Worm (Caenorhabditis elegans) whole organism, young adult: Measurements from ENCODE around the gene nhr-280.

Experiments used
- T26A5.8 ChIP-seq: sonication (generic microtip); optimal IDR thresholded peaks from 2 replicates; lab custom pipeline; 2016; ENCODE audit warnings: missing genetic modification characterization, missing compliant biosample characterization
- akir-1 ChIP-seq: fragments of 200-800 bp; sonication (Bioruptor generic); optimal IDR thresholded peaks from 2 replicates; lab custom pipeline; 2018; ENCODE audit warnings: mild to moderate bottlenecking, missing genetic modification characterization, moderate library complexity, missing compliant biosample characterization
- ama-1 ChIP-seq, 3 experiments: fragments of 150-350 bp in 1 of 3; sonication (generic microtip) in 2 of 3; optimal IDR thresholded peaks; 2 replicates each; lab custom pipeline; 2014 to 2018; ENCODE audit warnings: missing biosample characterization in 2 of 3, missing genetic modification characterization in 2 of 3, missing genetic modification reagents in 2 of 3
- ceh-100 ChIP-seq: fragments of 200-800 bp; sonication (Bioruptor generic); IDR thresholded peaks from 2 replicates; pipeline ENCODE4 v1.3.6; 2022; ENCODE audit warnings: missing genetic modification reagents, missing genetic modification characterization, missing compliant biosample characterization
- dpff-1 ChIP-seq: sonication (generic microtip); optimal IDR thresholded peaks from 2 replicates; lab custom pipeline; 2017; ENCODE audit warnings: mild to moderate bottlenecking, missing genetic modification characterization, missing compliant biosample characterization
- nhr-80 ChIP-seq: sonication (generic microtip); optimal IDR thresholded peaks from 2 replicates; lab custom pipeline; 2016; ENCODE audit warnings: missing genetic modification characterization, missing compliant biosample characterization
- snpc-1.3 ChIP-seq: sonication (generic microtip); optimal IDR thresholded peaks from 2 replicates; lab custom pipeline; 2017; ENCODE audit warnings: missing genetic modification characterization, mild to moderate bottlenecking, missing compliant biosample characterization, antibody characterized with exemption, moderate library complexity, missing genotype, missing genetic modification reagents; ENCODE audit not compliant: insufficient read depth
- snpc-4 ChIP-seq, 5 experiments: fragments of 150-350 bp in 1 of 5; sonication (generic microtip) in 4 of 5; optimal IDR thresholded peaks; 2 replicates each; lab custom pipeline; 2014 to 2018; ENCODE audit warnings: missing genetic modification characterization in 5 of 5, missing biosample characterization in 3 of 5, antibody characterized with exemption in 2 of 5, mild to moderate bottlenecking in 2 of 5, missing compliant biosample characterization in 2 of 5, missing genotype in 2 of 5, moderate library complexity in 2 of 5, missing genetic modification reagents in 1 of 5
- unc-62 ChIP-seq: fragments of 150-350 bp; optimal IDR thresholded peaks from 2 replicates; lab custom pipeline; 2014; ENCODE audit warnings: missing biosample characterization, missing genetic modification reagents, missing genetic modification characterization

DNA sequence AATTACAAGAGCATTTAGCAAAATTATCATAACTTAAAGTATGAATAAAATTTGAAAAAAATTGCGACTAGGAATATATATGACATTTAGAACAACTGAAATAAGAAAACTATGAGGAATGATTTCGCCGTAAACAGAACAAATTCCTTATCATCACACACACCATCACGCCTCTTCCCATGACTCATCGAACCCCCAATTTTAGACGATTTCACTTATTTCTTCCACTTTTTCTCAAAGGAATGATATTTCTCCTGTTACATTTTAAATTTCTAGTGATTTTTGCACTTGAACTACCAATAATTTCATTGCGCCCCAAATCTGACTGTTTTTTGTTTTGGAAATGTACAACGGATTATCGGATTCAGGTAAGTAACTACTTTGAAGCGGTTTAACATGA lies 26.1 kb upstream of the nhr-280 start, which contains the start of the genes zig-13 and ver-1:
- TF ChIP-seq ceh-100 (GFP tag; lab: Robert Waterston, UW): no peak
- no peak for TF ChIP-seq ama-1 (optimal IDR thresholded peaks at IDR 0.05; lab: Kevin White, UChicago)
- no peak for TF ChIP-seq ama-1 (GFP tag; optimal IDR thresholded peaks at IDR 0.05; lab: Kevin White, UChicago)
- TF ChIP-seq unc-62 (GFP tag; lab: Kevin White, UChicago): no peak
- no peak for TF ChIP-seq snpc-4 (GFP tag; optimal IDR thresholded peaks at IDR 0.05; lab: Kevin White, UChicago)
- TF ChIP-seq snpc-4 (tag; optimal IDR thresholded peaks at IDR 0.05; lab: Kevin White, UChicago): no peak
- no peak for TF ChIP-seq dpff-1 (tag; lab: Kevin White, UChicago)
- no peak for TF ChIP-seq T26A5.8 (tag; lab: Kevin White, UChicago)
- TF ChIP-seq snpc-1.3 (tag; lab: Kevin White, UChicago): no peak
- TF ChIP-seq akir-1: no peak
- TF ChIP-seq nhr-80 (tag; lab: Kevin White, UChicago): no peak
